Worm (Caenorhabditis elegans) whole organism, L1 larva: ENCODE results near the gene C07A9.10.

Source experiments
- fos-1 ChIP-seq: fragments of 150-350 bp; optimal IDR thresholded peaks from 2 replicates; lab custom pipeline; 2014; ENCODE audit warnings: missing biosample characterization, missing genetic modification characterization
- lin-13 ChIP-seq: fragments of 150-350 bp; optimal IDR thresholded peaks from 2 replicates; lab custom pipeline; 2014; ENCODE audit warnings: missing biosample characterization, missing genetic modification reagents, missing genetic modification characterization
- nhr-47 ChIP-seq: sonication (generic microtip); optimal IDR thresholded peaks from 2 replicates; lab custom pipeline; 2016; ENCODE audit warnings: mild to moderate bottlenecking, missing genetic modification characterization, moderate library complexity, missing compliant biosample characterization
- snpc-4 ChIP-seq: fragments of 150-350 bp; optimal IDR thresholded peaks from 2 replicates; lab custom pipeline; 2014; ENCODE audit warnings: missing biosample characterization, missing genetic modification characterization
- unc-62 ChIP-seq: fragments of 150-350 bp; optimal IDR thresholded peaks from 2 replicates; lab custom pipeline; 2014; ENCODE audit warnings: missing biosample characterization, missing genetic modification reagents, missing genetic modification characterization
- zag-1 ChIP-seq: fragments of 150-350 bp; optimal IDR thresholded peaks from 2 replicates; lab custom pipeline; 2014; ENCODE audit warnings: missing biosample characterization, missing genetic modification characterization
- ztf-4 ChIP-seq: fragments of 150-350 bp; optimal IDR thresholded peaks from 2 replicates; lab custom pipeline; 2014; ENCODE audit warnings: missing biosample characterization, missing genetic modification characterization

DNA sequence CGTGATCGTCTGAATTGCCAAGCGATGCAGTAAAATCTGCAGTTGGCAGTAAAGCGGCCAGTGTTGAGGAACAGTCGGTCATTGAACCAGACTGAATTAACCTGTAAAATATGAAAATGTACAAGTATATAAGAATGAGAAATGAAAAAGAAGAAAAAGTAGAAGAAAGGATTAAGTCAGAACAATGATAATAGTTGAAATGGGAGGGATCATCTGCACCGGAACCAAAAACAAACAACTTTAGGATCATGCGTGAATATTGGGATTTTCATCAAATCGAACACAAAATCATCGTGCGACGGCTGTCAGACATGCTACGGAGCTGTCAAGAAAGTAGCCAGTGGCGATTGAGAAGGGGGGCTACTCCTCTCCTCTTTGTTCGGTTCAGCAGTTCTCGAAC is 48.8 kb downstream of the C07A9.10 start, which contains the start of gene gei-13:
- TF ChIP-seq nhr-47 (tag; lab: Kevin White, UChicago) (no peak), lin-13 (GFP tag; lab: Kevin White, UChicago) (no peak), zag-1 (tag; lab: Kevin White, UChicago) (no peak), fos-1 (tag; lab: Kevin White, UChicago) (no peak), unc-62 (GFP tag; lab: Kevin White, UChicago) (no peak), ztf-4 (tag; lab: Kevin White, UChicago) (no peak), snpc-4 (tag; lab: Kevin White, UChicago) (no peak)
